Fruit fly (Drosophila melanogaster) whole organism, embryonic: ENCODE data around the gene Gos28.

Source experiments
- ATbp ChIP-seq: fragments of 200-800 bp; sonication (Bioruptor generic); optimal IDR thresholded peaks from 2 replicates; lab custom pipeline; 2017; ENCODE audit warnings: missing biosample characterization, mild to moderate bottlenecking, missing genetic modification characterization, missing genetic modification reagents
- Ada2b ChIP-seq: fragments of 200-800 bp; sonication (Bioruptor generic); IDR thresholded peaks from 2 replicates; pipeline ENCODE4 v1.3.6; 2022; ENCODE audit warnings: missing biosample characterization, missing genetic modification characterization
- Adf1 ChIP-seq: fragments of 200-800 bp; sonication (Bioruptor generic); IDR thresholded peaks from 2 replicates; pipeline ENCODE4 v1.3.6; 2022; ENCODE audit warnings: missing biosample characterization, missing genetic modification characterization
- Bgb ChIP-seq: fragments of 200-800 bp; sonication (Bioruptor generic); IDR thresholded peaks from 2 replicates; pipeline ENCODE4 v1.3.6; 2022; ENCODE audit warnings: missing biosample characterization, missing genetic modification characterization; ENCODE audit not compliant: partially characterized antibody
- Blimp-1 ChIP-seq: fragments of 200-800 bp; sonication (Bioruptor generic); optimal IDR thresholded peaks from 3 replicates; lab custom pipeline; 2018; ENCODE audit warnings: missing biosample characterization, missing genetic modification characterization, mild to moderate bottlenecking, moderate library complexity, missing genetic modification reagents
- CG10543 ChIP-seq: fragments of 200-800 bp; sonication (Bioruptor generic); optimal IDR thresholded peaks from 3 replicates; lab custom pipeline; 2017; ENCODE audit warnings: missing biosample characterization, mild to moderate bottlenecking, missing genetic modification characterization, moderate library complexity
- CG10979 ChIP-seq: fragments of 200-800 bp; sonication (Bioruptor generic); optimal IDR thresholded peaks from 2 replicates; lab custom pipeline; 2018; ENCODE audit warnings: missing biosample characterization, mild to moderate bottlenecking, missing genetic modification characterization, moderate library complexity
- CG11504 ChIP-seq: fragments of 200-800 bp; sonication (Bioruptor generic); optimal IDR thresholded peaks from 3 replicates; lab custom pipeline; 2019; ENCODE audit warnings: missing biosample characterization, mild to moderate bottlenecking, missing genetic modification characterization, moderate library complexity
- CG12659 ChIP-seq: fragments of 200-800 bp; sonication (Bioruptor generic); optimal IDR thresholded peaks from 3 replicates; lab custom pipeline; 2017; ENCODE audit warnings: mild to moderate bottlenecking, missing biosample characterization, missing genetic modification reagents, missing genetic modification characterization
- CG12769 ChIP-seq: fragments of 200-800 bp; sonication (Bioruptor generic); optimal IDR thresholded peaks from 2 replicates; lab custom pipeline; 2019; ENCODE audit warnings: missing biosample characterization, mild to moderate bottlenecking, missing genetic modification characterization, moderate library complexity
- CG13424 ChIP-seq: fragments of 200-800 bp; sonication (Bioruptor generic); optimal IDR thresholded peaks from 2 replicates; lab custom pipeline; 2019; ENCODE audit warnings: missing biosample characterization, mild to moderate bottlenecking, missing genetic modification characterization, moderate library complexity
- CG14014 ChIP-seq: fragments of 200-800 bp; sonication (Bioruptor generic); IDR thresholded peaks from 2 replicates; pipeline ENCODE4 v1.3.6; 2022; ENCODE audit warnings: missing biosample characterization, missing genetic modification characterization
- CG16863 ChIP-seq: fragments of 200-800 bp; sonication (Bioruptor generic); optimal IDR thresholded peaks from 3 replicates; lab custom pipeline; 2016; ENCODE audit warnings: missing biosample characterization, missing genetic modification characterization
- CG17328 ChIP-seq: fragments of 200-800 bp; sonication (Bioruptor generic); IDR thresholded peaks from 2 replicates; pipeline ENCODE4 v1.3.6; 2022; ENCODE audit warnings: missing biosample characterization, missing genetic modification characterization
- CG17359 ChIP-seq: fragments of 200-800 bp; sonication (Bioruptor generic); optimal IDR thresholded peaks from 3 replicates; lab custom pipeline; 2018; ENCODE audit warnings: missing biosample characterization, mild to moderate bottlenecking, missing genetic modification characterization, moderate library complexity
- CG2120 ChIP-seq: fragments of 200-800 bp; sonication (Bioruptor generic); optimal IDR thresholded peaks from 3 replicates; lab custom pipeline; 2016; ENCODE audit warnings: missing biosample characterization, missing genetic modification characterization
- CG34224 ChIP-seq: fragments of 200-800 bp; sonication (Bioruptor generic); IDR thresholded peaks from 3 replicates; pipeline ENCODE4 v1.3.6; 2022; ENCODE audit warnings: missing biosample characterization, missing genetic modification characterization; ENCODE audit not compliant: partially characterized antibody
- CG3847 ChIP-seq: fragments of 200-800 bp; sonication (Bioruptor generic); IDR thresholded peaks from 2 replicates; pipeline ENCODE4 v1.3.6; 2022; ENCODE audit warnings: missing biosample characterization, missing genetic modification characterization
- CG3995 ChIP-seq: fragments of 200-800 bp; sonication (Bioruptor generic); optimal IDR thresholded peaks from 3 replicates; lab custom pipeline; 2016; ENCODE audit warnings: missing biosample characterization, missing genetic modification characterization
- CG4328 ChIP-seq: fragments of 200-800 bp; sonication (Bioruptor generic); optimal IDR thresholded peaks from 3 replicates; lab custom pipeline; 2017; ENCODE audit warnings: missing biosample characterization, missing genetic modification reagents, missing genetic modification characterization
- CG5245 ChIP-seq: fragments of 200-800 bp; sonication (Bioruptor generic); optimal IDR thresholded peaks from 3 replicates; lab custom pipeline; 2016; ENCODE audit warnings: missing biosample characterization, missing genetic modification characterization
- CG8765 ChIP-seq: fragments of 200-800 bp; sonication (Bioruptor generic); IDR thresholded peaks from 2 replicates; pipeline ENCODE4 v1.3.6; 2022; ENCODE audit warnings: missing biosample characterization, missing genetic modification characterization
- CG9215 ChIP-seq: fragments of 200-800 bp; sonication (Bioruptor generic); IDR thresholded peaks from 2 replicates; pipeline ENCODE4 v1.3.6; 2022; ENCODE audit warnings: missing biosample characterization, missing genetic modification characterization
- CG9817 ChIP-seq: fragments of 200-800 bp; sonication (Bioruptor generic); optimal IDR thresholded peaks from 2 replicates; lab custom pipeline; 2018; ENCODE audit warnings: missing biosample characterization, mild to moderate bottlenecking, missing genetic modification characterization, moderate library complexity
- CG9932 ChIP-seq: fragments of 200-800 bp; sonication (Bioruptor generic); IDR thresholded peaks from 2 replicates; pipeline ENCODE4 v1.3.6; 2022; ENCODE audit warnings: missing biosample characterization, missing genetic modification characterization
- Deaf1 ChIP-seq: fragments of 200-800 bp; optimal IDR thresholded peaks from 3 replicates; lab custom pipeline; 2019; ENCODE audit warnings: missing biosample characterization, mild to moderate bottlenecking, missing genetic modification characterization, moderate library complexity
- Doc2 ChIP-seq: fragments of 200-800 bp; sonication (Bioruptor generic); IDR thresholded peaks from 2 replicates; pipeline ENCODE4 v1.3.6; 2022; ENCODE audit warnings: missing biosample characterization, missing genetic modification characterization
- Drgx ChIP-seq: fragments of 200-800 bp; sonication (Bioruptor generic); IDR thresholded peaks from 2 replicates; pipeline ENCODE4 v1.3.6; 2022; ENCODE audit warnings: missing biosample characterization, missing genetic modification characterization
- E2f1 ChIP-seq: fragments of 200-800 bp; sonication (Bioruptor generic); IDR thresholded peaks from 2 replicates; pipeline ENCODE4 v1.3.6; 2022; ENCODE audit warnings: missing biosample characterization, missing genetic modification characterization
- Fer1 ChIP-seq: fragments of 200-800 bp; sonication (Bioruptor generic); optimal IDR thresholded peaks from 2 replicates; lab custom pipeline; 2017; ENCODE audit warnings: missing biosample characterization, mild to moderate bottlenecking, missing genetic modification characterization
- Lhr ChIP-seq: fragments of 200-800 bp; sonication (Bioruptor generic); optimal IDR thresholded peaks from 3 replicates; lab custom pipeline; 2017; ENCODE audit warnings: mild to moderate bottlenecking, missing biosample characterization, missing genetic modification reagents, missing genetic modification characterization
- Med ChIP-seq: fragments of 200-800 bp; sonication (Bioruptor generic); peaks from one replicate; lab custom pipeline; 2016; ENCODE audit warnings: missing biosample characterization, missing genetic modification characterization, mild to moderate bottlenecking, inconsistent platforms, moderate library complexity
- Meics ChIP-seq: fragments of 200-800 bp; sonication (Bioruptor generic); optimal IDR thresholded peaks from 2 replicates; lab custom pipeline; 2017; ENCODE audit warnings: missing biosample characterization, mild to moderate bottlenecking, missing genetic modification characterization
- Optix ChIP-seq: fragments of 200-800 bp; sonication (Bioruptor generic); IDR thresholded peaks from 3 replicates; pipeline ENCODE4 v1.3.6; 2022; ENCODE audit warnings: missing biosample characterization, missing genetic modification characterization
- PHDP ChIP-seq: fragments of 200-800 bp; sonication (Bioruptor generic); optimal IDR thresholded peaks from 3 replicates; lab custom pipeline; 2018; ENCODE audit warnings: missing biosample characterization, mild to moderate bottlenecking, missing genetic modification characterization, moderate library complexity
- Sox102F ChIP-seq: fragments of 200-800 bp; sonication (Bioruptor generic); optimal IDR thresholded peaks from 2 replicates; lab custom pipeline; 2018; ENCODE audit warnings: missing biosample characterization, mild to moderate bottlenecking, missing genetic modification characterization, moderate library complexity
- Usf ChIP-seq: fragments of 200-800 bp; sonication (Bioruptor generic); optimal IDR thresholded peaks from 2 replicates; lab custom pipeline; 2017; ENCODE audit warnings: missing genotype, missing biosample characterization, missing genetic modification characterization
- ac ChIP-seq: fragments of 200-800 bp; sonication (Bioruptor generic); optimal IDR thresholded peaks from 3 replicates; lab custom pipeline; 2017; ENCODE audit warnings: missing biosample characterization, mild to moderate bottlenecking, missing genetic modification characterization
- az2 ChIP-seq: fragments of 200-800 bp; sonication (Bioruptor generic); optimal IDR thresholded peaks from 3 replicates; lab custom pipeline; 2016; ENCODE audit warnings: missing biosample characterization, missing genetic modification characterization
- bsh ChIP-seq, 2 experiments: fragments of 200-800 bp; sonication (Bioruptor generic); optimal IDR thresholded peaks; 2 replicates each; lab custom pipeline; 2017 to 2018; ENCODE audit warnings: mild to moderate bottlenecking in 2 of 2, missing biosample characterization in 2 of 2, missing genetic modification characterization in 2 of 2, moderate library complexity in 1 of 2
- dysf ChIP-seq: fragments of 200-800 bp; sonication (Bioruptor generic); IDR thresholded peaks from 3 replicates; pipeline ENCODE4 v1.3.6; 2022; ENCODE audit warnings: missing biosample characterization, missing genetic modification characterization
- fd96Cb ChIP-seq: fragments of 200-800 bp; sonication (Bioruptor generic); optimal IDR thresholded peaks from 2 replicates; lab custom pipeline; 2018; ENCODE audit warnings: missing biosample characterization, mild to moderate bottlenecking, missing genetic modification characterization, moderate library complexity
- grau ChIP-seq: fragments of 200-800 bp; optimal IDR thresholded peaks from 3 replicates; lab custom pipeline; 2019; ENCODE audit warnings: missing biosample characterization, mild to moderate bottlenecking, missing genetic modification characterization, moderate library complexity
- kay ChIP-seq: fragments of 200-800 bp; sonication (Bioruptor generic); optimal IDR thresholded peaks from 2 replicates; lab custom pipeline; 2016; ENCODE audit warnings: missing biosample characterization, missing genetic modification characterization
- mam ChIP-seq: fragments of 200-800 bp; sonication (Bioruptor generic); optimal IDR thresholded peaks from 3 replicates; lab custom pipeline; 2016; ENCODE audit warnings: missing biosample characterization, missing genetic modification characterization
- ro ChIP-seq: fragments of 200-800 bp; sonication (Bioruptor generic); IDR thresholded peaks from 2 replicates; pipeline ENCODE4 v1.3.6; 2022; ENCODE audit warnings: missing biosample characterization, missing genetic modification characterization
- row ChIP-seq: fragments of 200-800 bp; sonication (Bioruptor generic); IDR thresholded peaks from 3 replicates; pipeline ENCODE4 v1.3.6; 2022; ENCODE audit warnings: missing biosample characterization, missing genetic modification characterization
- sens ChIP-seq: fragments of 200-800 bp; sonication (Bioruptor generic); peaks from one replicate; lab custom pipeline; 2016; ENCODE audit warnings: missing biosample characterization, missing genetic modification characterization
- tap ChIP-seq: fragments of 200-800 bp; optimal IDR thresholded peaks from 3 replicates; lab custom pipeline; 2019; ENCODE audit warnings: missing biosample characterization, mild to moderate bottlenecking, missing genetic modification characterization, moderate library complexity
- tgo ChIP-seq: fragments of 200-800 bp; sonication (Bioruptor generic); IDR thresholded peaks from 3 replicates; pipeline ENCODE4 v1.3.6; 2022; ENCODE audit warnings: missing biosample characterization, missing genetic modification characterization
- usp ChIP-seq: fragments of >200 bp; optimal IDR thresholded peaks from 2 replicates; lab custom pipeline; 2017; ENCODE audit warnings: missing biosample characterization, missing genetic modification characterization

Gene Gos28

dm6 chr3R:18669812-18670211 is 6.3 kb downstream of the Gos28 start (continued):
- TF ChIP-seq grau (tag; lab: Kevin White, UChicago) (peak; percentile 89), dysf (GFP tag; lab: Robert Waterston, UW) (peak; percentile 48; the same call in 1 of the 3 replicates), usp (GFP tag; lab: Kevin White, UChicago) (no peak), Deaf1 (tag; lab: Kevin White, UChicago) (peak; percentile 66), CG11504 (tag; lab: Kevin White, UChicago) (peak; percentile 67), ATbp (GFP tag; lab: Kevin White, UChicago) (no peak), CG2120 (peak; percentile 40), CG16863 (GFP tag; lab: Kevin White, UChicago) (peak; percentile 12), kay (GFP tag; lab: Kevin White, UChicago) (peak; percentile 25), CG10543 (GFP tag; lab: Kevin White, UChicago) (peak; percentile 48), fd96Cb (peak; percentile 22), Adf1 (no peak), CG12769 (tag; lab: Kevin White, UChicago) (peak; percentile 37), CG4328 (GFP tag; lab: Kevin White, UChicago) (no peak), CG17328 (GFP tag; lab: Robert Waterston, UW) (0 out of 2 replicates have a peak, but pooled peaks have one; percentile 4), CG10979 (tag; lab: Kevin White, UChicago) (peak; percentile 2), row (GFP tag; lab: Robert Waterston, UW) (peak; percentile 78), CG9932 (GFP tag; lab: Robert Waterston, UW) (0 out of 2 replicates have a peak, but pooled peaks have one; percentile 24), tgo (GFP tag; lab: Robert Waterston, UW) (peak; percentile 43; the same call in 2 of the 3 replicates), CG13424 (tag; lab: Kevin White, UChicago) (peak; percentile 48), E2f1 (GFP tag; lab: Robert Waterston, UW) (no peak), PHDP (no peak), sens (GFP tag; lab: Kevin White, UChicago) (peak; percentile 73), Blimp-1 (GFP tag; lab: Kevin White, UChicago) (peak; percentile 5), Fer1 (peak; percentile 46), Optix (GFP tag; lab: Robert Waterston, UW) (no peak), ro (no peak), CG12659 (peak; percentile 10), bsh (GFP tag; optimal IDR thresholded peaks at IDR 0.05; lab: Kevin White, UChicago) (peak; percentile 28 to 37), Doc2 (GFP tag; lab: Robert Waterston, UW) (no peak), Drgx (GFP tag; lab: Robert Waterston, UW) (peak; percentile 82), Sox102F (GFP tag; lab: Kevin White, UChicago) (no peak), Bgb (no peak), Usf (GFP tag; lab: Kevin White, UChicago) (no peak), mam (GFP tag; lab: Kevin White, UChicago) (peak; percentile 20), CG14014 (GFP tag; lab: Robert Waterston, UW) (peak; percentile 26; the same call in 1 of the 2 replicates), CG9817 (tag; lab: Kevin White, UChicago) (peak; percentile 47), Med (GFP tag; lab: Kevin White, UChicago) (peak; percentile 69), Meics (GFP tag; lab: Kevin White, UChicago) (peak; percentile 42), CG34224 (GFP tag; lab: Robert Waterston, UW) (no peak), CG8765 (GFP tag; lab: Robert Waterston, UW) (no peak), Ada2b (peak; percentile 35), az2 (GFP tag; lab: Kevin White, UChicago) (peak; percentile 7), ac (GFP tag; lab: Kevin White, UChicago) (no peak), CG5245 (GFP tag; lab: Kevin White, UChicago) (no peak), tap (tag; lab: Kevin White, UChicago) (peak; percentile 12), CG9215 (GFP tag; lab: Robert Waterston, UW) (peak; percentile 24; the same call in 1 of the 2 replicates), CG17359 (tag; lab: Kevin White, UChicago) (peak; percentile 6), CG3847 (GFP tag; lab: Robert Waterston, UW) (peak; percentile 20; the same call in 1 of the 2 replicates), CG3995 (no peak), Lhr (GFP tag; lab: Kevin White, UChicago) (no peak)
